Worm (Caenorhabditis elegans) whole organism, young adult: ENCODE measurements around the gene C12D8.13.

Experiments used
- B0261.1 ChIP-seq: sonication (generic microtip); optimal IDR thresholded peaks from 2 replicates; lab custom pipeline; 2016; ENCODE audit warnings: mild to moderate bottlenecking, missing genetic modification characterization, moderate library complexity, missing compliant biosample characterization
- D2030.7 ChIP-seq: fragments of 200-800 bp; sonication (Bioruptor generic); IDR thresholded peaks from 2 replicates; pipeline ENCODE4 v1.3.6; 2022; ENCODE audit warnings: missing genetic modification reagents, missing genetic modification characterization, missing compliant biosample characterization
- F10E7.11 ChIP-seq: sonication (generic microtip); optimal IDR thresholded peaks from 2 replicates; lab custom pipeline; 2017; ENCODE audit warnings: mild to moderate bottlenecking, missing genetic modification characterization, moderate library complexity, missing compliant biosample characterization
- F22D6.2 ChIP-seq: sonication (generic microtip); optimal IDR thresholded peaks from 2 replicates; lab custom pipeline; 2016; ENCODE audit warnings: mild to moderate bottlenecking, missing genetic modification characterization, missing compliant biosample characterization
- F39B2.1 ChIP-seq: fragments of 200-800 bp; sonication (Bioruptor generic); IDR thresholded peaks from 2 replicates; pipeline ENCODE4 v1.3.6; 2022; ENCODE audit warnings: missing genetic modification reagents, missing genetic modification characterization, missing compliant biosample characterization
- F57A8.1 ChIP-seq: fragments of 200-800 bp; sonication (Bioruptor generic); optimal IDR thresholded peaks from 2 replicates; lab custom pipeline; 2018; ENCODE audit warnings: mild to moderate bottlenecking, missing genetic modification characterization, moderate library complexity, missing compliant biosample characterization
- K12H6.12 ChIP-seq: fragments of 200-800 bp; sonication (Bioruptor generic); optimal IDR thresholded peaks from 2 replicates; lab custom pipeline; 2018; ENCODE audit warnings: mild to moderate bottlenecking, missing genetic modification characterization, missing compliant biosample characterization
- T26A5.8 ChIP-seq: sonication (generic microtip); optimal IDR thresholded peaks from 2 replicates; lab custom pipeline; 2016; ENCODE audit warnings: missing genetic modification characterization, missing compliant biosample characterization
- Y53G8AR.9 ChIP-seq: fragments of 200-800 bp; sonication (Bioruptor generic); conservative IDR thresholded peaks from 2 replicates; pipeline ENCODE4 v1.3.6; 2022; ENCODE audit warnings: missing genetic modification reagents, missing genetic modification characterization, missing compliant biosample characterization
- atf-7 ChIP-seq: sonication (generic microtip); optimal IDR thresholded peaks from 2 replicates; lab custom pipeline; 2017; ENCODE audit warnings: mild to moderate bottlenecking, missing genetic modification characterization, missing compliant biosample characterization
- athp-1 ChIP-seq: sonication (generic microtip); optimal IDR thresholded peaks from 2 replicates; lab custom pipeline; 2017; ENCODE audit warnings: mild to moderate bottlenecking, missing genetic modification characterization, missing compliant biosample characterization
- attf-3 ChIP-seq: fragments of 200-800 bp; sonication (Bioruptor generic); conservative IDR thresholded peaks from 2 replicates; pipeline ENCODE4 v1.3.6; 2022; ENCODE audit warnings: missing genetic modification reagents, missing genetic modification characterization, missing compliant biosample characterization
- attf-6 ChIP-seq: fragments of 200-800 bp; sonication (Bioruptor generic); IDR thresholded peaks from 2 replicates; pipeline ENCODE4 v1.3.6; 2022; ENCODE audit warnings: missing genetic modification reagents, missing genetic modification characterization, missing compliant biosample characterization
- bed-1 ChIP-seq: fragments of 200-800 bp; sonication (Bioruptor generic); IDR thresholded peaks from 2 replicates; pipeline ENCODE4 v1.3.6; 2022; ENCODE audit warnings: missing genetic modification reagents, missing genetic modification characterization, missing compliant biosample characterization
- ccch-3 ChIP-seq: fragments of 200-800 bp; sonication (Bioruptor generic); optimal IDR thresholded peaks from 2 replicates; lab custom pipeline; 2018; ENCODE audit warnings: mild to moderate bottlenecking, missing genetic modification characterization, missing compliant biosample characterization
- ceh-100 ChIP-seq: fragments of 200-800 bp; sonication (Bioruptor generic); IDR thresholded peaks from 2 replicates; pipeline ENCODE4 v1.3.6; 2022; ENCODE audit warnings: missing genetic modification reagents, missing genetic modification characterization, missing compliant biosample characterization
- ceh-79 ChIP-seq: sonication (generic microtip); optimal IDR thresholded peaks from 2 replicates; lab custom pipeline; 2017; ENCODE audit warnings: mild to moderate bottlenecking, missing genetic modification characterization, missing compliant biosample characterization
- ceh-91 ChIP-seq: fragments of 200-800 bp; sonication (Bioruptor generic); IDR thresholded peaks from 2 replicates; pipeline ENCODE4 v1.3.6; 2022; ENCODE audit warnings: missing genetic modification reagents, missing genetic modification characterization, missing compliant biosample characterization
- die-1 ChIP-seq: sonication (generic microtip); optimal IDR thresholded peaks from 2 replicates; lab custom pipeline; 2016; ENCODE audit warnings: missing genotype, mild to moderate bottlenecking, missing genetic modification characterization, missing compliant biosample characterization
- dox-1 ChIP-seq: fragments of 200-800 bp; sonication (Bioruptor generic); IDR thresholded peaks from 2 replicates; pipeline ENCODE4 v1.3.6; 2022; ENCODE audit warnings: missing genetic modification reagents, missing genetic modification characterization, missing compliant biosample characterization
- dpff-1 ChIP-seq: sonication (generic microtip); optimal IDR thresholded peaks from 2 replicates; lab custom pipeline; 2017; ENCODE audit warnings: mild to moderate bottlenecking, missing genetic modification characterization, missing compliant biosample characterization
- fkh-3 ChIP-seq: sonication (generic microtip); optimal IDR thresholded peaks from 2 replicates; lab custom pipeline; 2016; ENCODE audit warnings: mild to moderate bottlenecking, missing genetic modification characterization, missing compliant biosample characterization
- hlh-12 ChIP-seq: sonication (generic microtip); optimal IDR thresholded peaks from 2 replicates; lab custom pipeline; 2016; ENCODE audit warnings: missing genetic modification characterization, missing compliant biosample characterization
- hmg-1.2 ChIP-seq: fragments of 200-800 bp; sonication (Bioruptor generic); IDR thresholded peaks from 2 replicates; pipeline ENCODE4 v1.3.6; 2022; ENCODE audit warnings: missing genetic modification reagents, missing genetic modification characterization, missing compliant biosample characterization
- hmg-20 ChIP-seq: fragments of 200-800 bp; sonication (Bioruptor generic); IDR thresholded peaks from 2 replicates; pipeline ENCODE4 v1.3.6; 2022; ENCODE audit warnings: missing genetic modification reagents, missing genetic modification characterization, missing compliant biosample characterization
- hrde-1 ChIP-seq: sonication (generic microtip); optimal IDR thresholded peaks from 2 replicates; lab custom pipeline; 2016; ENCODE audit warnings: missing genetic modification characterization, mild to moderate bottlenecking, missing compliant biosample characterization, moderate library complexity, missing genotype, missing genetic modification reagents, borderline replicate concordance
- hsf-1 ChIP-seq: fragments of 200-800 bp; sonication (Bioruptor generic); IDR thresholded peaks from 2 replicates; pipeline ENCODE4 v1.3.6; 2022; ENCODE audit warnings: missing genetic modification reagents, missing genetic modification characterization, missing compliant biosample characterization
- lin-26 ChIP-seq: fragments of 200-800 bp; sonication (Bioruptor generic); IDR thresholded peaks from 2 replicates; pipeline ENCODE4 v1.3.6; 2022; ENCODE audit warnings: missing genetic modification reagents, missing genetic modification characterization, missing compliant biosample characterization
- lsl-1 ChIP-seq: fragments of 200-800 bp; sonication (Bioruptor generic); optimal IDR thresholded peaks from 2 replicates; lab custom pipeline; 2018; ENCODE audit warnings: mild to moderate bottlenecking, missing genetic modification characterization, moderate library complexity, missing compliant biosample characterization
- madf-3 ChIP-seq: fragments of 200-800 bp; sonication (Bioruptor generic); IDR thresholded peaks from 2 replicates; pipeline ENCODE4 v1.3.6; 2022; ENCODE audit warnings: missing genetic modification reagents, missing genetic modification characterization, missing compliant biosample characterization
- madf-8 ChIP-seq: fragments of 200-800 bp; sonication (Bioruptor generic); conservative IDR thresholded peaks from 2 replicates; pipeline ENCODE4 v1.3.6; 2022; ENCODE audit warnings: missing genetic modification reagents, missing genetic modification characterization, missing compliant biosample characterization
- mel-28 ChIP-seq: sonication (generic microtip); optimal IDR thresholded peaks from 2 replicates; lab custom pipeline; 2016; ENCODE audit warnings: borderline replicate concordance, mild to moderate bottlenecking, missing genetic modification characterization, missing compliant biosample characterization
- nhr-27 ChIP-seq: fragments of 200-800 bp; sonication (Bioruptor generic); optimal IDR thresholded peaks from 2 replicates; lab custom pipeline; 2018; ENCODE audit warnings: mild to moderate bottlenecking, missing genetic modification characterization, moderate library complexity, missing compliant biosample characterization
- nhr-80 ChIP-seq: sonication (generic microtip); optimal IDR thresholded peaks from 2 replicates; lab custom pipeline; 2016; ENCODE audit warnings: missing genetic modification characterization, missing compliant biosample characterization
- rec-8 ChIP-seq, 2 experiments: sonication (generic microtip); optimal IDR thresholded peaks; 2 replicates each; lab custom pipeline; 2016; ENCODE audit warnings: mild to moderate bottlenecking in 2 of 2, missing genetic modification characterization in 2 of 2, missing genetic modification reagents in 2 of 2, missing genotype in 2 of 2, missing biosample characterization in 1 of 2, missing compliant biosample characterization in 1 of 2, moderate library complexity in 1 of 2
- sdz-38 ChIP-seq: sonication (generic microtip); optimal IDR thresholded peaks from 2 replicates; lab custom pipeline; 2016; ENCODE audit warnings: missing genotype, missing genetic modification characterization, missing compliant biosample characterization
- snpc-4 ChIP-seq, 5 experiments: fragments of 150-350 bp in 1 of 5; sonication (generic microtip) in 4 of 5; optimal IDR thresholded peaks; 2 replicates each; lab custom pipeline; 2014 to 2018; ENCODE audit warnings: missing genetic modification characterization in 5 of 5, missing biosample characterization in 3 of 5, antibody characterized with exemption in 2 of 5, mild to moderate bottlenecking in 2 of 5, missing compliant biosample characterization in 2 of 5, missing genotype in 2 of 5, moderate library complexity in 2 of 5, missing genetic modification reagents in 1 of 5
- unc-62 ChIP-seq: fragments of 150-350 bp; optimal IDR thresholded peaks from 2 replicates; lab custom pipeline; 2014; ENCODE audit warnings: missing biosample characterization, missing genetic modification reagents, missing genetic modification characterization
- xnd-1 ChIP-seq: sonication (generic microtip); optimal IDR thresholded peaks from 2 replicates; lab custom pipeline; 2016; ENCODE audit warnings: missing genotype, missing genetic modification reagents, missing genetic modification characterization, missing compliant biosample characterization
- zfh-2 ChIP-seq: fragments of 200-800 bp; sonication (Bioruptor generic); conservative IDR thresholded peaks from 2 replicates; pipeline ENCODE4 v1.3.6; 2022; ENCODE audit warnings: missing genetic modification reagents, missing genetic modification characterization, missing compliant biosample characterization
- ztf-18 ChIP-seq: sonication (generic microtip); optimal IDR thresholded peaks from 2 replicates; lab custom pipeline; 2016; ENCODE audit warnings: missing genotype, mild to moderate bottlenecking, missing genetic modification characterization, missing compliant biosample characterization
- ztf-22 ChIP-seq: fragments of 200-800 bp; sonication (Bioruptor generic); optimal IDR thresholded peaks from 2 replicates; lab custom pipeline; 2018; ENCODE audit warnings: mild to moderate bottlenecking, missing genetic modification characterization, moderate library complexity, missing compliant biosample characterization
- ztf-25 ChIP-seq: fragments of 200-800 bp; sonication (Bioruptor generic); IDR thresholded peaks from 2 replicates; pipeline ENCODE4 v1.3.6; 2022; ENCODE audit warnings: missing genetic modification reagents, missing genetic modification characterization, missing compliant biosample characterization
- ztf-28 ChIP-seq: fragments of 200-800 bp; sonication (Bioruptor generic); IDR thresholded peaks from 2 replicates; pipeline ENCODE4 v1.3.6; 2022; ENCODE audit warnings: missing genetic modification reagents, missing genetic modification characterization, missing compliant biosample characterization

The C12D8.13 gene

ce11 chrV:10238665-10239064, 18.2 kb upstream of the C12D8.13 start, which contains the start of gene fubl-1 (continued):
- TF ChIP-seq fkh-3: no peak
- TF ChIP-seq xnd-1 (tag; lab: Kevin White, UChicago): peak; percentile 17
- TF ChIP-seq ztf-28 (GFP tag; lab: Robert Waterston, UW): 0 out of 2 replicates have a peak, but pooled peaks have one; percentile 48
- TF ChIP-seq ceh-91 (GFP tag; lab: Robert Waterston, UW): peak; percentile 68
- TF ChIP-seq mel-28 (tag; lab: Kevin White, UChicago): no peak
- no peak for TF ChIP-seq F57A8.1 (GFP tag; lab: Kevin White, UChicago)
- TF ChIP-seq F22D6.2 (tag; lab: Kevin White, UChicago): no peak
- no peak for TF ChIP-seq attf-3 (GFP tag; lab: Robert Waterston, UW)
- TF ChIP-seq hsf-1 (GFP tag; lab: Robert Waterston, UW): no peak
- TF ChIP-seq ztf-25: no peak
- TF ChIP-seq dox-1 (GFP tag; lab: Robert Waterston, UW): peak; percentile 65
- no peak for TF ChIP-seq ccch-3 (GFP tag; lab: Kevin White, UChicago)
- no peak for TF ChIP-seq F10E7.11 (tag; lab: Kevin White, UChicago)
- TF ChIP-seq atf-7: no peak
- no peak for TF ChIP-seq hmg-20 (GFP tag; lab: Robert Waterston, UW)
- TF ChIP-seq F39B2.1 (GFP tag; lab: Robert Waterston, UW): no peak
- TF ChIP-seq madf-8 (GFP tag; lab: Robert Waterston, UW): peak; percentile 71
- TF ChIP-seq lsl-1: peak; percentile 76
- no peak for TF ChIP-seq rec-8 (tag; optimal IDR thresholded peaks at IDR 0.05; lab: Kevin White, UChicago)
- no peak for TF ChIP-seq ceh-79 (tag; lab: Kevin White, UChicago)
- TF ChIP-seq madf-3: peak; percentile 97

- TF ChIP-seq ceh-79 (tag; lab: Kevin White, UChicago): peak; percentile 83
- peak; percentile 60 for TF ChIP-seq T26A5.8 (tag; lab: Kevin White, UChicago)
- TF ChIP-seq nhr-27: peak; percentile 82
- peak; percentile 64 for TF ChIP-seq lin-26 (GFP tag; lab: Robert Waterston, UW)
- TF ChIP-seq fkh-3: peak; percentile 54
- peak; percentile 93 for TF ChIP-seq dpff-1 (tag; lab: Kevin White, UChicago)
- no peak for TF ChIP-seq ceh-100 (GFP tag; lab: Robert Waterston, UW)
- no peak for TF ChIP-seq hlh-12 (tag; lab: Kevin White, UChicago)
- TF ChIP-seq die-1 (tag; lab: Kevin White, UChicago): peak; percentile 27
- TF ChIP-seq xnd-1 (tag; lab: Kevin White, UChicago): peak; percentile 28
- TF ChIP-seq Y53G8AR.9 (GFP tag; lab: Robert Waterston, UW): peak; percentile 75; the same call in 1 of the 2 replicates
- TF ChIP-seq hrde-1 (tag; lab: Kevin White, UChicago): peak; percentile 77
- 0 out of 2 replicates have a peak, but pooled peaks have one; percentile 63 for TF ChIP-seq hsf-1 (GFP tag; lab: Robert Waterston, UW)
- TF ChIP-seq snpc-4 (GFP tag; optimal IDR thresholded peaks at IDR 0.05; lab: Kevin White, UChicago): no peak
- peak in 1 of 4 experiments; percentile 2 for TF ChIP-seq snpc-4 (tag; optimal IDR thresholded peaks at IDR 0.05; lab: Kevin White, UChicago)
- TF ChIP-seq K12H6.12 (tag; lab: Kevin White, UChicago): no peak
- peak; percentile 7 for TF ChIP-seq ztf-18
- TF ChIP-seq hmg-1.2 (GFP tag; lab: Robert Waterston, UW): peak; percentile 29; the same call in 1 of the 2 replicates
- peak; percentile 73; the same call in 1 of the 2 replicates for TF ChIP-seq attf-6
- TF ChIP-seq sdz-38 (tag; lab: Kevin White, UChicago): no peak
- TF ChIP-seq athp-1 (tag; lab: Kevin White, UChicago): peak; percentile 95
- peak; percentile 93 for TF ChIP-seq F10E7.11 (tag; lab: Kevin White, UChicago)
- TF ChIP-seq rec-8 (tag; optimal IDR thresholded peaks at IDR 0.05; lab: Kevin White, UChicago): peak in 1 of 2 experiments; percentile 0
- TF ChIP-seq atf-7: peak; percentile 73
- TF ChIP-seq D2030.7 (GFP tag; lab: Robert Waterston, UW): 0 out of 2 replicates have a peak, but pooled peaks have one; percentile 36
- peak; percentile 85 for TF ChIP-seq ztf-25
- no peak for TF ChIP-seq unc-62 (GFP tag; lab: Kevin White, UChicago)
- no peak for TF ChIP-seq nhr-80 (tag; lab: Kevin White, UChicago)
- 0 out of 2 replicates have a peak, but pooled peaks have one; percentile 51 for TF ChIP-seq bed-1
- TF ChIP-seq ceh-91 (GFP tag; lab: Robert Waterston, UW): peak; percentile 14; the same call in 1 of the 2 replicates
- TF ChIP-seq B0261.1 (tag; lab: Kevin White, UChicago): peak; percentile 9
- peak; percentile 88 for TF ChIP-seq madf-3
- no peak for TF ChIP-seq ztf-22 (GFP tag; lab: Kevin White, UChicago)
- TF ChIP-seq zfh-2 (GFP tag; lab: Robert Waterston, UW): no peak
Measured at ce11 chrV:10237959-10238444, 17.5 kb upstream of the C12D8.13 start.
